Worm (Caenorhabditis elegans) whole organism, L1 larva: ENCODE data around the gene irld-64.

Experiments
- egl-13 ChIP-seq: sonication (generic microtip); optimal IDR thresholded peaks from 2 replicates; lab custom pipeline; 2016; ENCODE audit warnings: missing genotype, missing genetic modification reagents, missing genetic modification characterization, missing compliant biosample characterization
- nhr-237 ChIP-seq: fragments of 150-350 bp; optimal IDR thresholded peaks from 2 replicates; lab custom pipeline; 2014; ENCODE audit warnings: missing biosample characterization, missing genetic modification characterization
- swsn-7 ChIP-seq: sonication (generic microtip); optimal IDR thresholded peaks from 2 replicates; lab custom pipeline; 2016; ENCODE audit warnings: missing genetic modification characterization, missing compliant biosample characterization

- TF ChIP-seq swsn-7 (no peak), egl-13 (tag; lab: Kevin White, UChicago) (no peak), nhr-237 (no peak)
These were observed 26.7 kb downstream of the irld-64 start for ce11 chrII:2903748-2904147.
